Fruit fly (Drosophila melanogaster) whole organism, prepupa: ENCODE results near the gene Rpt4R.

Source experiments
- Lpt ChIP-seq: fragments of 200-800 bp; sonication (Bioruptor generic); optimal IDR thresholded peaks from 3 replicates; lab custom pipeline; 2016; ENCODE audit warnings: missing biosample characterization, missing genetic modification characterization
- ss ChIP-seq, 2 experiments: fragments of 200-800 bp; sonication (Bioruptor generic); optimal IDR thresholded peaks; 2 replicates in 1 of 2; 3 replicates in 1 of 2; lab custom pipeline; 2017 to 2018; ENCODE audit warnings: mild to moderate bottlenecking in 2 of 2, missing biosample characterization in 2 of 2, missing genetic modification characterization in 2 of 2, moderate library complexity in 1 of 2
- svp ChIP-seq: fragments of 200-800 bp; sonication (Bioruptor generic); peaks from one replicate; lab custom pipeline; 2016; ENCODE audit warnings: missing biosample characterization, missing genetic modification characterization

dm6 chr3L:11953217-11953616 lies 11.5 kb downstream of the Rpt4R start, which contains the start of gene obst-G:
- TF ChIP-seq Lpt, result no peak
- TF ChIP-seq svp (GFP tag; lab: Kevin White, UChicago), result no peak
- no peak for TF ChIP-seq ss (GFP tag; optimal IDR thresholded peaks at IDR 0.05; lab: Kevin White, UChicago)
